Worm (Caenorhabditis elegans) whole organism, young adult: Measurements from ENCODE around the gene btb-20.

Source experiments
- B0261.1 ChIP-seq: sonication (generic microtip); optimal IDR thresholded peaks from 2 replicates; lab custom pipeline; 2016; ENCODE audit warnings: mild to moderate bottlenecking, missing genetic modification characterization, moderate library complexity, missing compliant biosample characterization
- B0336.3 ChIP-seq: fragments of 200-800 bp; sonication (Bioruptor generic); IDR thresholded peaks from 2 replicates; pipeline ENCODE4 v1.3.6; 2022; ENCODE audit warnings: missing genetic modification characterization, missing compliant biosample characterization
- C06A6.2 ChIP-seq: fragments of 200-800 bp; sonication (Bioruptor generic); conservative IDR thresholded peaks from 2 replicates; pipeline ENCODE4 v1.3.6; 2022; ENCODE audit warnings: missing genetic modification characterization, missing compliant biosample characterization
- F10E7.11 ChIP-seq: sonication (generic microtip); optimal IDR thresholded peaks from 2 replicates; lab custom pipeline; 2017; ENCODE audit warnings: mild to moderate bottlenecking, missing genetic modification characterization, moderate library complexity, missing compliant biosample characterization
- F33H1.4 ChIP-seq: fragments of 200-800 bp; sonication (Bioruptor generic); IDR thresholded peaks from 2 replicates; pipeline ENCODE4 v1.3.6; 2022; ENCODE audit warnings: missing genetic modification reagents, missing genetic modification characterization, missing compliant biosample characterization
- F39B2.1 ChIP-seq: fragments of 200-800 bp; sonication (Bioruptor generic); IDR thresholded peaks from 2 replicates; pipeline ENCODE4 v1.3.6; 2022; ENCODE audit warnings: missing genetic modification reagents, missing genetic modification characterization, missing compliant biosample characterization
- F49E8.2 ChIP-seq: sonication (generic microtip); optimal IDR thresholded peaks from 3 replicates; lab custom pipeline; 2017; ENCODE audit warnings: missing genetic modification characterization, mild to moderate bottlenecking, missing compliant biosample characterization, antibody characterized with exemption, moderate library complexity; ENCODE audit not compliant: insufficient read depth
- F55B11.4 ChIP-seq: sonication (generic microtip); optimal IDR thresholded peaks from 2 replicates; lab custom pipeline; 2016; ENCODE audit warnings: missing compliant biosample characterization, missing genetic modification characterization, borderline replicate concordance; ENCODE audit not compliant: insufficient read depth
- K11D2.4 ChIP-seq: fragments of 200-800 bp; sonication (Bioruptor generic); IDR thresholded peaks from 2 replicates; pipeline ENCODE4 v1.3.6; 2022; ENCODE audit warnings: missing genetic modification reagents, missing genetic modification characterization, missing compliant biosample characterization
- Y53F4B.3 ChIP-seq: fragments of 200-800 bp; sonication (Bioruptor generic); IDR thresholded peaks from 2 replicates; pipeline ENCODE4 v1.3.6; 2022; ENCODE audit warnings: missing genetic modification reagents, missing genetic modification characterization, missing compliant biosample characterization
- ama-1 ChIP-seq, 3 experiments: fragments of 150-350 bp in 1 of 3; sonication (generic microtip) in 2 of 3; optimal IDR thresholded peaks; 2 replicates each; lab custom pipeline; 2014 to 2018; ENCODE audit warnings: missing biosample characterization in 2 of 3, missing genetic modification characterization in 2 of 3, missing genetic modification reagents in 2 of 3
- aptf-2 ChIP-seq: fragments of 200-800 bp; sonication (Bioruptor generic); conservative IDR thresholded peaks from 2 replicates; pipeline ENCODE4 v1.3.6; 2022; ENCODE audit warnings: missing genetic modification reagents, missing genetic modification characterization, missing compliant biosample characterization
- atf-7 ChIP-seq: sonication (generic microtip); optimal IDR thresholded peaks from 2 replicates; lab custom pipeline; 2017; ENCODE audit warnings: mild to moderate bottlenecking, missing genetic modification characterization, missing compliant biosample characterization
- athp-1 ChIP-seq: sonication (generic microtip); optimal IDR thresholded peaks from 2 replicates; lab custom pipeline; 2017; ENCODE audit warnings: mild to moderate bottlenecking, missing genetic modification characterization, missing compliant biosample characterization
- cebp-1 ChIP-seq, 2 experiments: fragments of 200-800 bp in 1 of 2; sonication (Bioruptor generic) in 1 of 2; sonication (generic microtip) in 1 of 2; IDR thresholded peaks in 1 of 2; optimal IDR thresholded peaks in 1 of 2; 2 replicates each; pipeline versions ENCODE4 v1.3.6 to Lab custom; 2017 to 2022; ENCODE audit warnings: missing compliant biosample characterization in 2 of 2, missing genetic modification characterization in 2 of 2, mild to moderate bottlenecking in 1 of 2, missing genetic modification reagents in 1 of 2, moderate library complexity in 1 of 2
- cebp-2 ChIP-seq: fragments of 200-800 bp; sonication (Bioruptor generic); IDR thresholded peaks from 2 replicates; pipeline ENCODE4 v1.3.6; 2022; ENCODE audit warnings: missing genetic modification characterization, missing compliant biosample characterization
- die-1 ChIP-seq: sonication (generic microtip); optimal IDR thresholded peaks from 2 replicates; lab custom pipeline; 2016; ENCODE audit warnings: missing genotype, mild to moderate bottlenecking, missing genetic modification characterization, missing compliant biosample characterization
- dox-1 ChIP-seq: fragments of 200-800 bp; sonication (Bioruptor generic); IDR thresholded peaks from 2 replicates; pipeline ENCODE4 v1.3.6; 2022; ENCODE audit warnings: missing genetic modification reagents, missing genetic modification characterization, missing compliant biosample characterization
- dpff-1 ChIP-seq: sonication (generic microtip); optimal IDR thresholded peaks from 2 replicates; lab custom pipeline; 2017; ENCODE audit warnings: mild to moderate bottlenecking, missing genetic modification characterization, missing compliant biosample characterization
- efl-1 ChIP-seq: fragments of 150-350 bp; optimal IDR thresholded peaks from 2 replicates; lab custom pipeline; 2014; ENCODE audit warnings: missing biosample characterization, missing genetic modification reagents, missing genetic modification characterization
- egl-18 ChIP-seq: fragments of 200-800 bp; sonication (Bioruptor generic); IDR thresholded peaks from 2 replicates; pipeline ENCODE4 v1.3.6; 2022; ENCODE audit warnings: missing genetic modification reagents, missing genetic modification characterization, missing compliant biosample characterization
- egl-44 ChIP-seq: fragments of 200-800 bp; sonication (Bioruptor generic); IDR thresholded peaks from 2 replicates; pipeline ENCODE4 v1.3.6; 2022; ENCODE audit warnings: missing genetic modification reagents, missing genetic modification characterization, missing compliant biosample characterization
- egrh-3 ChIP-seq: fragments of 200-800 bp; sonication (Bioruptor generic); IDR thresholded peaks from 2 replicates; pipeline ENCODE4 v1.3.6; 2022; ENCODE audit warnings: missing genetic modification reagents, missing genetic modification characterization, missing compliant biosample characterization
- ets-4 ChIP-seq: fragments of 200-800 bp; sonication (Bioruptor generic); optimal IDR thresholded peaks from 2 replicates; lab custom pipeline; 2018; ENCODE audit warnings: mild to moderate bottlenecking, missing genetic modification characterization, missing compliant biosample characterization
- him-1 ChIP-seq: sonication (generic microtip); optimal IDR thresholded peaks from 2 replicates; lab custom pipeline; 2016; ENCODE audit warnings: missing genotype, missing genetic modification reagents, missing genetic modification characterization, missing compliant biosample characterization
- hlh-26 ChIP-seq: fragments of 200-800 bp; sonication (Bioruptor generic); conservative IDR thresholded peaks from 2 replicates; pipeline ENCODE4 v1.3.6; 2022; ENCODE audit warnings: missing genetic modification reagents, missing genetic modification characterization, missing compliant biosample characterization
- hmg-1.2 ChIP-seq: fragments of 200-800 bp; sonication (Bioruptor generic); IDR thresholded peaks from 2 replicates; pipeline ENCODE4 v1.3.6; 2022; ENCODE audit warnings: missing genetic modification reagents, missing genetic modification characterization, missing compliant biosample characterization
- lag-1 ChIP-seq: fragments of 200-800 bp; sonication (Bioruptor generic); IDR thresholded peaks from 2 replicates; pipeline ENCODE4 v1.3.6; 2022; ENCODE audit warnings: missing genetic modification reagents, missing genetic modification characterization, missing compliant biosample characterization
- lin-35 ChIP-seq, 3 experiments: fragments of 150-350 bp in 2 of 3; sonication (generic microtip) in 1 of 3; optimal IDR thresholded peaks; 2 replicates each; lab custom pipeline; 2014 to 2018; ENCODE audit warnings: missing biosample characterization in 3 of 3, missing genetic modification characterization in 3 of 3, missing genetic modification reagents in 3 of 3
- lin-40 ChIP-seq: sonication (generic microtip); optimal IDR thresholded peaks from 2 replicates; lab custom pipeline; 2016; ENCODE audit warnings: missing genetic modification characterization, mild to moderate bottlenecking, missing compliant biosample characterization, missing genotype, missing genetic modification reagents
- madf-3 ChIP-seq: fragments of 200-800 bp; sonication (Bioruptor generic); IDR thresholded peaks from 2 replicates; pipeline ENCODE4 v1.3.6; 2022; ENCODE audit warnings: missing genetic modification reagents, missing genetic modification characterization, missing compliant biosample characterization
- madf-8 ChIP-seq: fragments of 200-800 bp; sonication (Bioruptor generic); conservative IDR thresholded peaks from 2 replicates; pipeline ENCODE4 v1.3.6; 2022; ENCODE audit warnings: missing genetic modification reagents, missing genetic modification characterization, missing compliant biosample characterization
- mcd-1 ChIP-seq: fragments of 200-800 bp; sonication (Bioruptor generic); IDR thresholded peaks from 2 replicates; pipeline ENCODE4 v1.3.6; 2022; ENCODE audit warnings: missing genetic modification reagents, missing genetic modification characterization, missing compliant biosample characterization
- mes-4 ChIP-seq: sonication (generic microtip); optimal IDR thresholded peaks from 2 replicates; lab custom pipeline; 2016; ENCODE audit warnings: missing genotype, missing genetic modification characterization, missing compliant biosample characterization
- mxl-1 ChIP-seq: sonication (generic microtip); optimal IDR thresholded peaks from 2 replicates; lab custom pipeline; 2016; ENCODE audit warnings: missing genetic modification characterization, missing compliant biosample characterization
- nfya-2 ChIP-seq: fragments of 200-800 bp; sonication (Bioruptor generic); IDR thresholded peaks from 2 replicates; pipeline ENCODE4 v1.3.6; 2022; ENCODE audit warnings: missing genetic modification reagents, missing genetic modification characterization, missing compliant biosample characterization
- nhr-90 ChIP-seq: sonication (generic microtip); optimal IDR thresholded peaks from 2 replicates; lab custom pipeline; 2016; ENCODE audit warnings: missing genotype, mild to moderate bottlenecking, missing genetic modification characterization, missing compliant biosample characterization
- pbrm-1 ChIP-seq: fragments of 200-800 bp; sonication (Bioruptor generic); IDR thresholded peaks from 2 replicates; pipeline ENCODE4 v1.3.6; 2022; ENCODE audit warnings: missing genetic modification reagents, missing genetic modification characterization, missing compliant biosample characterization
- sdz-38 ChIP-seq: sonication (generic microtip); optimal IDR thresholded peaks from 2 replicates; lab custom pipeline; 2016; ENCODE audit warnings: missing genotype, missing genetic modification characterization, missing compliant biosample characterization
- snpc-1.1 ChIP-seq: sonication (generic microtip); optimal IDR thresholded peaks from 2 replicates; lab custom pipeline; 2017; ENCODE audit warnings: missing genetic modification characterization, mild to moderate bottlenecking, missing compliant biosample characterization, antibody characterized with exemption, moderate library complexity, missing genotype, missing genetic modification reagents; ENCODE audit not compliant: insufficient read depth
- snpc-1.3 ChIP-seq: sonication (generic microtip); optimal IDR thresholded peaks from 2 replicates; lab custom pipeline; 2017; ENCODE audit warnings: missing genetic modification characterization, mild to moderate bottlenecking, missing compliant biosample characterization, antibody characterized with exemption, moderate library complexity, missing genotype, missing genetic modification reagents; ENCODE audit not compliant: insufficient read depth
- snpc-3.4 ChIP-seq: sonication (generic microtip); optimal IDR thresholded peaks from 2 replicates; lab custom pipeline; 2017; ENCODE audit warnings: missing genetic modification characterization, mild to moderate bottlenecking, missing compliant biosample characterization, antibody characterized with exemption, moderate library complexity, missing genotype, missing genetic modification reagents
- somi-1 ChIP-seq: fragments of 200-800 bp; sonication (Bioruptor generic); optimal IDR thresholded peaks from 2 replicates; lab custom pipeline; 2018; ENCODE audit warnings: mild to moderate bottlenecking, missing genetic modification characterization, missing compliant biosample characterization
- tbx-9 ChIP-seq: sonication (generic microtip); optimal IDR thresholded peaks from 2 replicates; lab custom pipeline; 2016; ENCODE audit warnings: borderline replicate concordance, missing genetic modification characterization, inconsistent platforms, missing compliant biosample characterization
- unc-130 ChIP-seq: sonication (generic microtip); optimal IDR thresholded peaks from 2 replicates; lab custom pipeline; 2016; ENCODE audit warnings: missing genetic modification reagents, missing genetic modification characterization, missing compliant biosample characterization
- ztf-22 ChIP-seq: fragments of 200-800 bp; sonication (Bioruptor generic); optimal IDR thresholded peaks from 2 replicates; lab custom pipeline; 2018; ENCODE audit warnings: mild to moderate bottlenecking, missing genetic modification characterization, moderate library complexity, missing compliant biosample characterization

btb-20 gene

ce11 chrII:14479583-14480245 is 43.6 kb downstream of the btb-20 start, which contains the start of gene C13B4.1 (continued):
- no peak for TF ChIP-seq ama-1 (optimal IDR thresholded peaks at IDR 0.05; lab: Kevin White, UChicago)
- TF ChIP-seq ama-1 (GFP tag; optimal IDR thresholded peaks at IDR 0.05; lab: Kevin White, UChicago): no peak
- no peak for TF ChIP-seq F39B2.1 (GFP tag; lab: Robert Waterston, UW)
- TF ChIP-seq ztf-22: no peak
- no peak for TF ChIP-seq egrh-3 (GFP tag; lab: Robert Waterston, UW)
- TF ChIP-seq hmg-1.2 (GFP tag; lab: Robert Waterston, UW): no peak
- TF ChIP-seq egl-18 (GFP tag; lab: Robert Waterston, UW): no peak
- TF ChIP-seq B0336.3 (GFP tag; lab: Robert Waterston, UW): no peak
- TF ChIP-seq madf-8 (GFP tag; lab: Robert Waterston, UW): peak; percentile 39
- TF ChIP-seq die-1 (tag; lab: Kevin White, UChicago): no peak
- peak; percentile 67 for TF ChIP-seq dox-1
- TF ChIP-seq him-1 (tag; lab: Kevin White, UChicago): peak; percentile 11
- TF ChIP-seq somi-1 (GFP tag; lab: Kevin White, UChicago): no peak
- TF ChIP-seq snpc-3.4: peak; percentile 36
- TF ChIP-seq nfya-2 (GFP tag; lab: Robert Waterston, UW): no peak
- TF ChIP-seq mes-4: no peak
- TF ChIP-seq lin-40 (tag; lab: Kevin White, UChicago): no peak
- TF ChIP-seq C06A6.2 (GFP tag; lab: Robert Waterston, UW): no peak
- no peak for TF ChIP-seq cebp-1 (GFP tag; IDR thresholded peaks at IDR 0.05; lab: Robert Waterston, UW)
- TF ChIP-seq cebp-1 (tag; optimal IDR thresholded peaks at IDR 0.05; lab: Kevin White, UChicago): no peak
- TF ChIP-seq F33H1.4: peak; percentile 75
- TF ChIP-seq tbx-9 (tag; lab: Kevin White, UChicago): no peak
- no peak for TF ChIP-seq sdz-38 (tag; lab: Kevin White, UChicago)
- TF ChIP-seq K11D2.4: no peak
- peak; percentile 92 for TF ChIP-seq efl-1 (GFP tag; lab: Kevin White, UChicago)
- TF ChIP-seq madf-3 (GFP tag; lab: Robert Waterston, UW): no peak
- peak; percentile 94 for TF ChIP-seq mcd-1 (GFP tag; lab: Robert Waterston, UW)
- 0 out of 2 replicates have a peak, but pooled peaks have one; percentile 34 for TF ChIP-seq pbrm-1 (GFP tag; lab: Robert Waterston, UW)
- TF ChIP-seq lag-1 (GFP tag; lab: Robert Waterston, UW): no peak
- no peak for TF ChIP-seq B0261.1
- TF ChIP-seq dpff-1 (tag; lab: Kevin White, UChicago): no peak
- no peak for TF ChIP-seq snpc-1.1 (tag; lab: Kevin White, UChicago)
- no peak for TF ChIP-seq F55B11.4 (tag; lab: Kevin White, UChicago)
- no peak for TF ChIP-seq atf-7 (tag; lab: Kevin White, UChicago)
- TF ChIP-seq hlh-26 (GFP tag; lab: Robert Waterston, UW): no peak
- no peak for TF ChIP-seq ets-4
- TF ChIP-seq Y53F4B.3: no peak
- TF ChIP-seq mxl-1 (tag; lab: Kevin White, UChicago): no peak
- no peak for TF ChIP-seq nhr-90 (tag; lab: Kevin White, UChicago)
- TF ChIP-seq F49E8.2 (tag; lab: Kevin White, UChicago): peak; percentile 37
- peak; percentile 49 for TF ChIP-seq unc-130 (GFP tag; lab: Kevin White, UChicago)
- no peak for TF ChIP-seq snpc-1.3 (tag; lab: Kevin White, UChicago)
- no peak for TF ChIP-seq cebp-2 (GFP tag; lab: Robert Waterston, UW)
- TF ChIP-seq aptf-2 (GFP tag; lab: Robert Waterston, UW): no peak
- TF ChIP-seq egl-44 (GFP tag; lab: Robert Waterston, UW): no peak
- TF ChIP-seq athp-1 (tag; lab: Kevin White, UChicago): no peak
- no peak for TF ChIP-seq F10E7.11
- peak in 2 of 3 experiments; percentile 11 to 55 for TF ChIP-seq lin-35 (GFP tag; optimal IDR thresholded peaks at IDR 0.05; lab: Kevin White, UChicago)
